Worm (Caenorhabditis elegans) whole organism, L1 larva: ENCODE measurements around the gene E01G4.3.

Experiments used
- efl-1 ChIP-seq, 4 experiments: fragments of 150-350 bp; optimal IDR thresholded peaks in 3 of 4; peaks in 1 of 4; 1 replicate in 1 of 4; 2 replicates in 3 of 4; lab custom pipeline; 2014; ENCODE audit warnings: missing biosample characterization in 2 of 4, missing genetic modification characterization in 2 of 4, missing genetic modification reagents in 2 of 4
- egl-27 ChIP-seq, 2 experiments: fragments of 150-350 bp in 1 of 2; sonication (generic microtip); optimal IDR thresholded peaks; 3 replicates each; lab custom pipeline; 2017 to 2018; ENCODE audit warnings: missing biosample characterization in 2 of 2, missing genetic modification characterization in 2 of 2, missing genetic modification reagents in 2 of 2
- jun-1 ChIP-seq: fragments of 150-350 bp; optimal IDR thresholded peaks from 2 replicates; lab custom pipeline; 2014; ENCODE audit warnings: missing biosample characterization, missing genetic modification reagents, missing genetic modification characterization
- lin-39 ChIP-seq: fragments of 150-350 bp; optimal IDR thresholded peaks from 2 replicates; lab custom pipeline; 2014; ENCODE audit warnings: missing biosample characterization, missing genetic modification reagents, missing genetic modification characterization
- lir-3 ChIP-seq: sonication (generic microtip); optimal IDR thresholded peaks from 2 replicates; lab custom pipeline; 2016; ENCODE audit warnings: mild to moderate bottlenecking, missing genetic modification characterization, moderate library complexity, missing compliant biosample characterization; ENCODE audit not compliant: poor library complexity
- nhr-237 ChIP-seq: fragments of 150-350 bp; optimal IDR thresholded peaks from 2 replicates; lab custom pipeline; 2014; ENCODE audit warnings: missing biosample characterization, missing genetic modification characterization
- nhr-28 ChIP-seq: fragments of 150-350 bp; optimal IDR thresholded peaks from 2 replicates; lab custom pipeline; 2014; ENCODE audit warnings: missing biosample characterization, missing genetic modification characterization
- rnt-1 ChIP-seq: sonication (generic microtip); optimal IDR thresholded peaks from 2 replicates; lab custom pipeline; 2016; ENCODE audit warnings: mild to moderate bottlenecking, missing genetic modification characterization, moderate library complexity, missing compliant biosample characterization
- unc-130 ChIP-seq: fragments of 150-350 bp; optimal IDR thresholded peaks from 2 replicates; lab custom pipeline; 2017; ENCODE audit warnings: missing biosample characterization, missing genetic modification characterization, inconsistent platforms
- unc-62 ChIP-seq: fragments of 150-350 bp; optimal IDR thresholded peaks from 2 replicates; lab custom pipeline; 2014; ENCODE audit warnings: missing biosample characterization, missing genetic modification reagents, missing genetic modification characterization
- unc-98 ChIP-seq: fragments of 200-800 bp; sonication (Bioruptor generic); IDR thresholded peaks from 2 replicates; pipeline ENCODE4 v1.3.6; 2022; ENCODE audit warnings: missing genetic modification characterization, missing compliant biosample characterization
- ztf-4 ChIP-seq: fragments of 150-350 bp; optimal IDR thresholded peaks from 2 replicates; lab custom pipeline; 2014; ENCODE audit warnings: missing biosample characterization, missing genetic modification characterization

DNA sequence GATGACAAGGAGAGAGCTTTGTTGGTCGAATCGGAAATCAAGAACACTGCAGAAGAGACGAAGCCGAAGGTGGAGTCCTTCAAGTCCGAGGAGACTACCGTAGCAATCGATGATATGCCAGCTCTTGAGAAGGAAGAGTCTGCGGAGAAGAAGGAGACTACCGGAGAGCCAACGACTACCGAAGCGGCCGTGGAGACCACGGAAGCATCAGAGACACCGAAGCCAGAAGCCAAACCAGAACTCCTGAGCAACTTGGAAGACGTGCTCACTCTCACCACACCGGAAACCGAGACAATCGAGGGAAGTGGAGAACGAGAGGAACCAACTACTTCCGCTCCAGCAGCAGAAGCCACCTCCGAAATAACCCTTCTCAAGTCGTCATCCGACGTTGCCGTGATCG is 14.7 kb upstream of the E01G4.3 start:
- TF ChIP-seq egl-27 (tag; optimal IDR thresholded peaks at IDR 0.05; lab: Kevin White, UChicago) (no peak), ztf-4 (tag; lab: Kevin White, UChicago) (no peak), nhr-28 (tag; lab: Kevin White, UChicago) (no peak), rnt-1 (no peak), efl-1 (optimal IDR thresholded peaks at IDR 0.05; lab: Kevin White, UChicago) (no peak), efl-1 (GFP tag; optimal IDR thresholded peaks at IDR 0.05 in 1 of 2; lab: Kevin White, UChicago) (peak in 1 of 2 experiments; percentile 21), unc-130 (tag; lab: Kevin White, UChicago) (no peak), unc-62 (GFP tag; lab: Kevin White, UChicago) (no peak), nhr-237 (no peak), unc-98 (GFP tag; lab: Robert Waterston, UW) (no peak), lin-39 (tag; lab: Kevin White, UChicago) (no peak), jun-1 (tag; lab: Kevin White, UChicago) (no peak), lir-3 (tag; lab: Kevin White, UChicago) (no peak)
